Fruit fly (Drosophila melanogaster) whole organism, embryonic: ENCODE data around the gene CG32301.

ENCODE experiments used
- BEAF-32 ChIP-seq: fragments of 200-800 bp; sonication (Bioruptor generic); optimal IDR thresholded peaks from 3 replicates; lab custom pipeline; 2017; ENCODE audit warnings: missing biosample characterization, missing genetic modification characterization, mild to moderate bottlenecking, moderate library complexity, missing genetic modification reagents
- BtbVII ChIP-seq: fragments of 200-800 bp; sonication (Bioruptor generic); optimal IDR thresholded peaks from 3 replicates; lab custom pipeline; 2017; ENCODE audit warnings: missing biosample characterization, mild to moderate bottlenecking, missing genetic modification characterization
- CG10321 ChIP-seq: fragments of 200-800 bp; sonication (Bioruptor generic); IDR thresholded peaks from 2 replicates; pipeline ENCODE4 v1.3.6; 2022; ENCODE audit warnings: missing biosample characterization, missing genetic modification characterization
- CG10543 ChIP-seq: fragments of 200-800 bp; sonication (Bioruptor generic); optimal IDR thresholded peaks from 3 replicates; lab custom pipeline; 2017; ENCODE audit warnings: missing biosample characterization, mild to moderate bottlenecking, missing genetic modification characterization, moderate library complexity
- CG11247 ChIP-seq: fragments of 200-800 bp; sonication (Bioruptor generic); IDR thresholded peaks from 2 replicates; pipeline ENCODE4 v1.3.6; 2022; ENCODE audit warnings: missing biosample characterization, missing genetic modification characterization
- CG13287 ChIP-seq: fragments of 200-800 bp; sonication (Bioruptor generic); IDR thresholded peaks from 2 replicates; pipeline ENCODE4 v1.3.6; 2022; ENCODE audit warnings: missing biosample characterization, missing genetic modification characterization; ENCODE audit not compliant: partially characterized antibody
- CG14014 ChIP-seq: fragments of 200-800 bp; sonication (Bioruptor generic); IDR thresholded peaks from 2 replicates; pipeline ENCODE4 v1.3.6; 2022; ENCODE audit warnings: missing biosample characterization, missing genetic modification characterization
- CG14050 ChIP-seq: fragments of 200-800 bp; sonication (Bioruptor generic); IDR thresholded peaks from 3 replicates; pipeline ENCODE4 v1.3.6; 2022; ENCODE audit warnings: missing biosample characterization, missing genetic modification characterization
- CG17186 ChIP-seq: fragments of 200-800 bp; sonication (Bioruptor generic); optimal IDR thresholded peaks from 3 replicates; lab custom pipeline; 2017; ENCODE audit warnings: missing biosample characterization, missing genetic modification reagents, missing genetic modification characterization
- CG2129 ChIP-seq: fragments of 200-800 bp; sonication (Bioruptor generic); IDR thresholded peaks from 2 replicates; pipeline ENCODE4 v1.3.6; 2022; ENCODE audit warnings: missing biosample characterization, missing genetic modification characterization; ENCODE audit not compliant: partially characterized antibody
- CG34376 ChIP-seq: fragments of 200-800 bp; sonication (Bioruptor generic); optimal IDR thresholded peaks from 2 replicates; lab custom pipeline; 2018; ENCODE audit warnings: missing biosample characterization, mild to moderate bottlenecking, missing genetic modification characterization
- CG3847 ChIP-seq: fragments of 200-800 bp; sonication (Bioruptor generic); IDR thresholded peaks from 2 replicates; pipeline ENCODE4 v1.3.6; 2022; ENCODE audit warnings: missing biosample characterization, missing genetic modification characterization
- CG5180 ChIP-seq: fragments of 200-800 bp; sonication (Bioruptor generic); optimal IDR thresholded peaks from 3 replicates; lab custom pipeline; 2017; ENCODE audit warnings: missing biosample characterization, missing genetic modification characterization, mild to moderate bottlenecking, moderate library complexity, missing genetic modification reagents
- CG7357 ChIP-seq: fragments of 200-800 bp; sonication (Bioruptor generic); IDR thresholded peaks from 3 replicates; pipeline ENCODE4 v1.3.6; 2022; ENCODE audit warnings: missing biosample characterization, missing genetic modification characterization
- CG7745 ChIP-seq: fragments of 200-800 bp; sonication (Bioruptor generic); optimal IDR thresholded peaks from 2 replicates; lab custom pipeline; 2018; ENCODE audit warnings: missing biosample characterization, mild to moderate bottlenecking, missing genetic modification characterization, moderate library complexity
- CG7963 ChIP-seq: fragments of 200-800 bp; sonication (Bioruptor generic); IDR thresholded peaks from 3 replicates; pipeline ENCODE4 v1.3.6; 2022; ENCODE audit warnings: missing biosample characterization, missing genetic modification characterization; ENCODE audit not compliant: partially characterized antibody
- CG9876 ChIP-seq: fragments of 200-800 bp; sonication (Bioruptor generic); optimal IDR thresholded peaks from 2 replicates; lab custom pipeline; 2016; ENCODE audit warnings: missing biosample characterization, missing genetic modification characterization
- CHES-1-like ChIP-seq: fragments of 200-800 bp; sonication (Bioruptor generic); optimal IDR thresholded peaks from 2 replicates; lab custom pipeline; 2016; ENCODE audit warnings: missing biosample characterization, missing genetic modification characterization
- Deaf1 ChIP-seq: fragments of 200-800 bp; optimal IDR thresholded peaks from 3 replicates; lab custom pipeline; 2019; ENCODE audit warnings: missing biosample characterization, mild to moderate bottlenecking, missing genetic modification characterization, moderate library complexity
- Dip3 ChIP-seq: fragments of 200-800 bp; sonication (Bioruptor generic); optimal IDR thresholded peaks from 3 replicates; lab custom pipeline; 2016; ENCODE audit warnings: missing biosample characterization, missing genetic modification characterization
- Elba2 ChIP-seq: fragments of 200-800 bp; sonication (Bioruptor generic); optimal IDR thresholded peaks from 3 replicates; lab custom pipeline; 2016; ENCODE audit warnings: missing biosample characterization, missing genetic modification characterization
- Ets65A ChIP-seq: fragments of 200-800 bp; sonication (Bioruptor generic); peaks from one replicate; lab custom pipeline; 2016; ENCODE audit warnings: missing biosample characterization, missing genetic modification characterization
- Ets97D ChIP-seq: fragments of 200-800 bp; sonication (Bioruptor generic); optimal IDR thresholded peaks from 3 replicates; lab custom pipeline; 2016; ENCODE audit warnings: missing biosample characterization, missing genetic modification characterization
- GATAe ChIP-seq: fragments of 200-800 bp; sonication (Bioruptor generic); conservative IDR thresholded peaks from 2 replicates; pipeline ENCODE4 v1.3.6; 2022; ENCODE audit warnings: missing biosample characterization, missing genetic modification characterization
- HLHmδ ChIP-seq: fragments of 200-800 bp; sonication (Bioruptor generic); optimal IDR thresholded peaks from 2 replicates; lab custom pipeline; 2018; ENCODE audit warnings: missing biosample characterization, mild to moderate bottlenecking, missing genetic modification characterization, moderate library complexity
- Hey ChIP-seq: fragments of 200-800 bp; sonication (Bioruptor generic); optimal IDR thresholded peaks from 3 replicates; lab custom pipeline; 2018; ENCODE audit warnings: missing biosample characterization, mild to moderate bottlenecking, missing genetic modification characterization
- Hmx ChIP-seq: fragments of 200-800 bp; sonication (Bioruptor generic); optimal IDR thresholded peaks from 2 replicates; lab custom pipeline; 2016; ENCODE audit warnings: missing biosample characterization, missing genetic modification characterization
- Jarid2 ChIP-seq: fragments of 200-800 bp; sonication (Bioruptor generic); optimal IDR thresholded peaks from 3 replicates; lab custom pipeline; 2017; ENCODE audit warnings: mild to moderate bottlenecking, missing biosample characterization, missing genetic modification reagents, missing genetic modification characterization
- Lpt ChIP-seq: fragments of >200 bp; optimal IDR thresholded peaks from 2 replicates; lab custom pipeline; 2018; ENCODE audit warnings: missing biosample characterization, missing genetic modification characterization
- Nf-YA ChIP-seq: fragments of 200-800 bp; sonication (Bioruptor generic); IDR thresholded peaks from 2 replicates; pipeline ENCODE4 v1.3.6; 2022; ENCODE audit warnings: missing biosample characterization, missing genetic modification characterization
- Six4 ChIP-seq: fragments of 200-800 bp; sonication (Bioruptor generic); optimal IDR thresholded peaks from 2 replicates; lab custom pipeline; 2016; ENCODE audit warnings: missing biosample characterization, missing genetic modification characterization
- cato ChIP-seq: fragments of 200-800 bp; sonication (Bioruptor generic); optimal IDR thresholded peaks from 2 replicates; lab custom pipeline; 2016; ENCODE audit warnings: missing biosample characterization, missing genetic modification characterization, borderline replicate concordance
- crol ChIP-seq: fragments of 200-800 bp; sonication (Bioruptor generic); IDR thresholded peaks from 2 replicates; pipeline ENCODE4 v1.3.6; 2022; ENCODE audit warnings: missing biosample characterization, missing genetic modification characterization
- cwo ChIP-seq: fragments of 200-800 bp; sonication (Bioruptor generic); optimal IDR thresholded peaks from 3 replicates; lab custom pipeline; 2017; ENCODE audit warnings: missing biosample characterization, missing genetic modification characterization, mild to moderate bottlenecking, moderate library complexity, missing genetic modification reagents
- da ChIP-seq: fragments of 200-800 bp; sonication (Bioruptor generic); optimal IDR thresholded peaks from 2 replicates; lab custom pipeline; 2016; ENCODE audit warnings: missing biosample characterization, missing genetic modification characterization
- exex ChIP-seq: fragments of 200-800 bp; sonication (Bioruptor generic); optimal IDR thresholded peaks from 4 replicates; lab custom pipeline; 2018; ENCODE audit warnings: missing biosample characterization, mild to moderate bottlenecking, missing genetic modification characterization, moderate library complexity
- lab ChIP-seq: fragments of 200-800 bp; sonication (Bioruptor generic); optimal IDR thresholded peaks from 3 replicates; lab custom pipeline; 2017; ENCODE audit warnings: missing biosample characterization, missing genetic modification characterization, mild to moderate bottlenecking, moderate library complexity, missing genetic modification reagents
- mirr ChIP-seq: fragments of 200-800 bp; sonication (Bioruptor generic); optimal IDR thresholded peaks from 3 replicates; lab custom pipeline; 2018; ENCODE audit warnings: missing biosample characterization, mild to moderate bottlenecking, missing genetic modification characterization
- pan ChIP-seq, 4 experiments: fragments of >200 bp in 3 of 4; fragments of 200-800 bp in 1 of 4; sonication (Bioruptor generic) in 1 of 4; optimal IDR thresholded peaks in 3 of 4; IDR thresholded peaks in 1 of 4; 2 replicates each; pipeline versions ENCODE4 v1.3.6 to Lab custom; 2017 to 2022; ENCODE audit warnings: missing biosample characterization in 2 of 4, missing genetic modification characterization in 2 of 4, mixed read lengths in 1 of 4
- row ChIP-seq: fragments of 200-800 bp; sonication (Bioruptor generic); IDR thresholded peaks from 3 replicates; pipeline ENCODE4 v1.3.6; 2022; ENCODE audit warnings: missing biosample characterization, missing genetic modification characterization
- scrt ChIP-seq: fragments of 200-800 bp; sonication (Bioruptor generic); optimal IDR thresholded peaks from 2 replicates; lab custom pipeline; 2018; ENCODE audit warnings: missing biosample characterization, mild to moderate bottlenecking, missing genetic modification characterization, moderate library complexity
- sd ChIP-seq: fragments of 200-800 bp; sonication (Bioruptor generic); optimal IDR thresholded peaks from 3 replicates; lab custom pipeline; 2018; ENCODE audit warnings: missing biosample characterization, mild to moderate bottlenecking, missing genetic modification characterization, moderate library complexity
- sug ChIP-seq: fragments of 200-800 bp; optimal IDR thresholded peaks from 2 replicates; lab custom pipeline; 2019; ENCODE audit warnings: missing biosample characterization, mild to moderate bottlenecking, missing genetic modification characterization, moderate library complexity
- tin ChIP-seq: fragments of 200-800 bp; sonication (Bioruptor generic); optimal IDR thresholded peaks from 3 replicates; lab custom pipeline; 2016; ENCODE audit warnings: missing biosample characterization, missing genetic modification characterization
- vnd ChIP-seq: fragments of 200-800 bp; sonication (Bioruptor generic); IDR thresholded peaks from 3 replicates; pipeline ENCODE4 v1.3.6; 2022; ENCODE audit warnings: missing biosample characterization, missing genetic modification characterization; ENCODE audit not compliant: partially characterized antibody
- z ChIP-seq: fragments of 200-800 bp; sonication (Bioruptor generic); IDR thresholded peaks from 3 replicates; pipeline ENCODE4 v1.3.6; 2022; ENCODE audit warnings: missing biosample characterization, missing genetic modification characterization
- zen ChIP-seq: fragments of 200-800 bp; sonication (Bioruptor generic); optimal IDR thresholded peaks from 3 replicates; lab custom pipeline; 2018; ENCODE audit warnings: missing biosample characterization, mild to moderate bottlenecking, missing genetic modification characterization, moderate library complexity

Gene CG32301

dm6 chr3L:2237034-2237433, 7.2 kb upstream of the CG32301 start, which contains the start of gene CG9018 (continued):
- TF ChIP-seq Elba2 (GFP tag; lab: Kevin White, UChicago) (peak; percentile 17), Ets97D (GFP tag; lab: Kevin White, UChicago) (peak; percentile 58), CG17186 (peak; percentile 16), BEAF-32 (GFP tag; lab: Kevin White, UChicago) (peak; percentile 50), zen (peak; percentile 20), CG11247 (no peak)

- TF ChIP-seq CG14014 (GFP tag; lab: Robert Waterston, UW) (no peak), CG5180 (peak; percentile 71), CG7745 (peak; percentile 88), CG3847 (GFP tag; lab: Robert Waterston, UW) (no peak), BtbVII (GFP tag; lab: Kevin White, UChicago) (no peak), CG2129 (GFP tag; lab: Robert Waterston, UW) (no peak), Hmx (no peak), Deaf1 (tag; lab: Kevin White, UChicago) (peak; percentile 59), Nf-YA (GFP tag; lab: Robert Waterston, UW) (0 out of 2 replicates have a peak, but pooled peaks have one; percentile 27), tin (GFP tag; lab: Kevin White, UChicago) (no peak), lab (GFP tag; lab: Kevin White, UChicago) (peak; percentile 73), cwo (GFP tag; lab: Kevin White, UChicago) (peak; percentile 9), crol (GFP tag; lab: Robert Waterston, UW) (0 out of 2 replicates have a peak, but pooled peaks have one; percentile 14), mirr (GFP tag; lab: Kevin White, UChicago) (peak; percentile 4), Lpt (GFP tag; lab: Kevin White, UChicago) (no peak), CG13287 (no peak), exex (tag; lab: Kevin White, UChicago) (peak; percentile 95), sug (peak; percentile 47), Six4 (no peak), Ets65A (GFP tag; lab: Kevin White, UChicago) (peak; percentile 28), pan (optimal IDR thresholded peaks at IDR 0.05; lab: Kevin White, UChicago) (no peak), pan (GFP tag; optimal IDR thresholded peaks at IDR 0.05 in 1 of 2, IDR thresholded peaks at IDR 0.05 in 1 of 2) (peak in 1 of 2 experiments; percentile 32), HLHmδ (no peak), CHES-1-like (GFP tag; lab: Kevin White, UChicago) (no peak), Jarid2 (peak; percentile 72), CG10543 (GFP tag; lab: Kevin White, UChicago) (peak; percentile 43), Dip3 (no peak), Hey (tag; lab: Kevin White, UChicago) (peak; percentile 6), CG34376 (GFP tag; lab: Kevin White, UChicago) (peak; percentile 66), CG7963 (GFP tag; lab: Robert Waterston, UW) (0 out of 3 replicates have a peak, but pooled peaks have one; percentile 20), da (GFP tag; lab: Kevin White, UChicago) (no peak), row (GFP tag; lab: Robert Waterston, UW) (0 out of 3 replicates have a peak, but pooled peaks have one; percentile 1), cato (GFP tag; lab: Kevin White, UChicago) (no peak), sd (peak; percentile 14), CG7357 (no peak), CG14050 (no peak), CG10321 (GFP tag; lab: Robert Waterston, UW) (no peak), vnd (peak; percentile 44; the same call in 1 of the 3 replicates), z (0 out of 3 replicates have a peak, but pooled peaks have one; percentile 12), CG9876 (GFP tag; lab: Kevin White, UChicago) (no peak), scrt (GFP tag; lab: Kevin White, UChicago) (no peak), GATAe (GFP tag; lab: Robert Waterston, UW) (peak; percentile 66)
Observed at dm6 chr3L:2237543-2238233, 6.6 kb upstream of the CG32301 start, which contains the start of gene ACXD. TSS of gene ACXD (plus strand) at chr3L:2237608.
